Worm (Caenorhabditis elegans) whole organism, late embryonic: ENCODE measurements around the gene dhhc-4.

Source experiments
- C08G9.2 ChIP-seq: sonication (generic microtip); optimal IDR thresholded peaks from 2 replicates; lab custom pipeline; 2016; ENCODE audit warnings: mild to moderate bottlenecking, missing genetic modification characterization, moderate library complexity, missing compliant biosample characterization
- F13H6.1 ChIP-seq: sonication (generic microtip); optimal IDR thresholded peaks from 2 replicates; lab custom pipeline; 2016; ENCODE audit warnings: missing genetic modification characterization, missing compliant biosample characterization
- K02D7.2 ChIP-seq: sonication (generic microtip); optimal IDR thresholded peaks from 2 replicates; lab custom pipeline; 2017; ENCODE audit warnings: mild to moderate bottlenecking, missing genetic modification characterization, missing compliant biosample characterization
- K09A11.1 ChIP-seq: sonication (generic microtip); optimal IDR thresholded peaks from 2 replicates; lab custom pipeline; 2017; ENCODE audit warnings: antibody characterized with exemption, mild to moderate bottlenecking, missing genetic modification characterization, missing compliant biosample characterization; ENCODE audit not compliant: insufficient read depth
- T23F11.4 ChIP-seq: fragments of 200-800 bp; sonication (Bioruptor generic); optimal IDR thresholded peaks from 2 replicates; lab custom pipeline; 2018; ENCODE audit warnings: mild to moderate bottlenecking, missing genetic modification characterization, missing compliant biosample characterization
- Y22D7AL.16 ChIP-seq: sonication (generic microtip); optimal IDR thresholded peaks from 2 replicates; lab custom pipeline; 2016; ENCODE audit warnings: missing genetic modification characterization, missing compliant biosample characterization
- ahr-1 ChIP-seq: sonication (generic microtip); optimal IDR thresholded peaks from 2 replicates; lab custom pipeline; 2016; ENCODE audit warnings: missing genetic modification characterization, missing compliant biosample characterization
- ceh-18 ChIP-seq: sonication (generic microtip); optimal IDR thresholded peaks from 2 replicates; lab custom pipeline; 2016; ENCODE audit warnings: missing genetic modification characterization, missing compliant biosample characterization
- ceh-22 ChIP-seq: sonication (generic microtip); optimal IDR thresholded peaks from 2 replicates; lab custom pipeline; 2017; ENCODE audit warnings: missing biosample characterization, missing genetic modification characterization
- ceh-24 ChIP-seq: sonication (generic microtip); optimal IDR thresholded peaks from 2 replicates; lab custom pipeline; 2016; ENCODE audit warnings: mild to moderate bottlenecking, missing genetic modification characterization, missing compliant biosample characterization
- ceh-30 ChIP-seq: fragments of 150-350 bp; optimal IDR thresholded peaks from 2 replicates; lab custom pipeline; 2014; ENCODE audit warnings: missing biosample characterization, missing genetic modification characterization
- ceh-34 ChIP-seq: sonication (generic microtip); optimal IDR thresholded peaks from 2 replicates; lab custom pipeline; 2016; ENCODE audit warnings: mild to moderate bottlenecking, missing genetic modification characterization, missing compliant biosample characterization
- ceh-45 ChIP-seq: fragments of 200-800 bp; sonication (Bioruptor generic); IDR thresholded peaks from 2 replicates; pipeline ENCODE4 v1.3.6; 2022; ENCODE audit warnings: missing genetic modification reagents, missing genetic modification characterization, missing compliant biosample characterization
- ceh-9 ChIP-seq: sonication (generic microtip); optimal IDR thresholded peaks from 2 replicates; lab custom pipeline; 2016; ENCODE audit warnings: mild to moderate bottlenecking, missing genetic modification characterization, inconsistent platforms, missing compliant biosample characterization
- che-1 ChIP-seq: sonication (generic microtip); optimal IDR thresholded peaks from 2 replicates; lab custom pipeline; 2016; ENCODE audit warnings: mild to moderate bottlenecking, missing genetic modification characterization, missing compliant biosample characterization
- dmd-4 ChIP-seq: sonication (generic microtip); optimal IDR thresholded peaks from 2 replicates; lab custom pipeline; 2016; ENCODE audit warnings: borderline replicate concordance, missing genetic modification characterization, missing compliant biosample characterization
- dve-1 ChIP-seq: sonication (generic microtip); optimal IDR thresholded peaks from 2 replicates; lab custom pipeline; 2017; ENCODE audit warnings: antibody characterized with exemption, mild to moderate bottlenecking, missing genetic modification characterization, missing compliant biosample characterization
- elt-2 ChIP-seq: sonication (generic microtip); optimal IDR thresholded peaks from 2 replicates; lab custom pipeline; 2016; ENCODE audit warnings: missing genetic modification reagents, missing genetic modification characterization, missing compliant biosample characterization
- elt-4 ChIP-seq: sonication (generic microtip); optimal IDR thresholded peaks from 2 replicates; lab custom pipeline; 2016; ENCODE audit warnings: missing genetic modification characterization, missing compliant biosample characterization
- fax-1 ChIP-seq: sonication (generic microtip); optimal IDR thresholded peaks from 2 replicates; lab custom pipeline; 2016; ENCODE audit warnings: missing genotype, missing genetic modification characterization, missing compliant biosample characterization
- fkh-10 ChIP-seq: fragments of 150-350 bp; optimal IDR thresholded peaks from 2 replicates; lab custom pipeline; 2014; ENCODE audit warnings: missing biosample characterization, missing genetic modification reagents, missing genetic modification characterization
- fkh-6 ChIP-seq: sonication (generic microtip); optimal IDR thresholded peaks from 2 replicates; lab custom pipeline; 2016; ENCODE audit warnings: missing genetic modification characterization, missing compliant biosample characterization
- hlh-15 ChIP-seq: sonication (generic microtip); optimal IDR thresholded peaks from 2 replicates; lab custom pipeline; 2016; ENCODE audit warnings: missing genetic modification characterization, missing compliant biosample characterization
- hlh-30 ChIP-seq: sonication (generic microtip); optimal IDR thresholded peaks from 2 replicates; lab custom pipeline; 2017; ENCODE audit warnings: antibody characterized with exemption, missing genetic modification characterization, missing compliant biosample characterization; ENCODE audit not compliant: insufficient read depth
- hlh-8 ChIP-seq: sonication (generic microtip); optimal IDR thresholded peaks from 2 replicates; lab custom pipeline; 2016; ENCODE audit warnings: missing genotype, missing genetic modification characterization, missing compliant biosample characterization
- lin-11 ChIP-seq: fragments of 200-800 bp; sonication (Bioruptor generic); optimal IDR thresholded peaks from 2 replicates; lab custom pipeline; 2018; ENCODE audit warnings: mild to moderate bottlenecking, missing genetic modification characterization, missing compliant biosample characterization
- madf-2 ChIP-seq: sonication (generic microtip); optimal IDR thresholded peaks from 2 replicates; lab custom pipeline; 2017; ENCODE audit warnings: missing genetic modification characterization, missing compliant biosample characterization
- nfya-1 ChIP-seq: sonication (generic microtip); optimal IDR thresholded peaks from 2 replicates; lab custom pipeline; 2017; ENCODE audit warnings: missing genetic modification characterization, mild to moderate bottlenecking, missing compliant biosample characterization, antibody characterized with exemption, moderate library complexity
- nhr-11 ChIP-seq: fragments of 150-350 bp; optimal IDR thresholded peaks from 2 replicates; lab custom pipeline; 2014; ENCODE audit warnings: missing biosample characterization, missing genetic modification characterization
- npax-4 ChIP-seq: sonication (generic microtip); optimal IDR thresholded peaks from 2 replicates; lab custom pipeline; 2016; ENCODE audit warnings: missing genetic modification characterization, missing compliant biosample characterization
- pax-1 ChIP-seq: fragments of 150-350 bp; optimal IDR thresholded peaks from 2 replicates; lab custom pipeline; 2014; ENCODE audit warnings: missing biosample characterization, missing genetic modification characterization
- pha-2 ChIP-seq: sonication (generic microtip); optimal IDR thresholded peaks from 2 replicates; lab custom pipeline; 2017; ENCODE audit warnings: mild to moderate bottlenecking, missing genetic modification characterization, missing compliant biosample characterization
- pha-4 ChIP-seq: fragments of 150-350 bp; optimal IDR thresholded peaks from 2 replicates; lab custom pipeline; 2018; ENCODE audit warnings: missing biosample characterization, missing genetic modification reagents, missing genetic modification characterization
- pros-1 ChIP-seq: fragments of 150-350 bp; optimal IDR thresholded peaks from 2 replicates; lab custom pipeline; 2014; ENCODE audit warnings: missing biosample characterization, missing genetic modification reagents, missing genetic modification characterization
- rnt-1 ChIP-seq: sonication (generic microtip); optimal IDR thresholded peaks from 2 replicates; lab custom pipeline; 2016; ENCODE audit warnings: missing genetic modification characterization, missing compliant biosample characterization
- sox-4 ChIP-seq: sonication (generic microtip); optimal IDR thresholded peaks from 2 replicates; lab custom pipeline; 2017; ENCODE audit warnings: mild to moderate bottlenecking, missing genetic modification characterization, inconsistent platforms, missing compliant biosample characterization
- tbx-2 ChIP-seq: sonication (generic microtip); optimal IDR thresholded peaks from 2 replicates; lab custom pipeline; 2016; ENCODE audit warnings: missing genetic modification characterization, missing compliant biosample characterization
- ttx-3 ChIP-seq: sonication (generic microtip); optimal IDR thresholded peaks from 2 replicates; lab custom pipeline; 2016; ENCODE audit warnings: missing genetic modification reagents, missing genetic modification characterization, missing compliant biosample characterization
- unc-3 ChIP-seq, 2 experiments: fragments of 200-800 bp in 1 of 2; sonication (Bioruptor generic) in 1 of 2; sonication (generic microtip) in 1 of 2; conservative IDR thresholded peaks in 1 of 2; optimal IDR thresholded peaks in 1 of 2; 2 replicates each; pipeline versions ENCODE4 v1.3.6 to Lab custom; 2016 to 2022; ENCODE audit warnings: missing compliant biosample characterization in 2 of 2, missing genetic modification characterization in 2 of 2, missing genetic modification reagents in 1 of 2
- unc-42 ChIP-seq: sonication (generic microtip); optimal IDR thresholded peaks from 2 replicates; lab custom pipeline; 2016; ENCODE audit warnings: missing genotype, missing genetic modification characterization, missing compliant biosample characterization
- unc-55 ChIP-seq: sonication (generic microtip); optimal IDR thresholded peaks from 2 replicates; lab custom pipeline; 2017; ENCODE audit warnings: missing biosample characterization, missing genetic modification reagents, missing genetic modification characterization
- unc-86 ChIP-seq: sonication (generic microtip); optimal IDR thresholded peaks from 2 replicates; lab custom pipeline; 2016; ENCODE audit warnings: missing genetic modification characterization, missing compliant biosample characterization
- zip-5 ChIP-seq: sonication (generic microtip); optimal IDR thresholded peaks from 2 replicates; lab custom pipeline; 2016; ENCODE audit warnings: missing genetic modification characterization, missing compliant biosample characterization
- ztf-16 ChIP-seq: sonication (generic microtip); optimal IDR thresholded peaks from 2 replicates; lab custom pipeline; 2017; ENCODE audit warnings: missing genetic modification characterization, missing compliant biosample characterization

The dhhc-4 gene

DNA sequence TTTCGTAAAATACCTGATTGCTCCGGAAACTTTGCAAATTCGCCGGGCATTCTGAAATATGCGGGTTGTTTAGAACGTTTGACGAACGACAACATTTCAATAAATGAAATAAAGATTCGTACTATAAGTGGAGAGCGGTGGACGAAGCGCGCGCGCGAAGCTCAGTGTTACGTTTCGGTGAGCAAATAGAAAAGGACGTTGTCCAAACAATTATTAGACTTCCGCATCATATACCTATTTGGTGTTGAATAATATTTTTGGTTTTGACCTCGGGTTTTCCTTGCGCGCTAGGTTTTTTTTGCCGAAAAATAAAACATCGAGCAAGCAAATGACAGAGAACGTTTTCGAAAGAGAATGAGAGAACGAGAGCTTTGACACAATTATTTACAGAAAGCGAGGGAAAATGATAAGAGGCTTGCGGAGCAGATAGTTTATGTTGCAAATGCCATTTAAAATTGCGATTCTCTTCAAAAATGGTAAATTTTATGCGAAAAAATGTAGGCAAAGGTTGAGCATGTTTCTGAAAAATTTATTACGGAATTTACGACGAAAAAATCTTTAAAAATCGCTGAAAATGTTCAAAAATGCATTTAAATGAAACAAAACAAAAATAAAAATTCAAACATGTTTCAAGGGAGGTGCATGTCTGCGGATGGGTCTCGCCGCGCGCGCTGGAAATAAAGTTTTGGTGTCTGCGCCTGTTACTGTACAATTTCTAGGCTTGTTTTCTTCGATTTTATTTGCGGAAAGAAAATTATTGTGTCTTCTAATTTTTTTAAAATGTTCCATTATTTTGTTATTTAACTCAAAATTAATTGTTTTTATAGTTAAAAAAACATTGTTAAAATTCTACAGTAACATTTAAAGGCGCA is 43.3 kb upstream of the dhhc-4 start, which contains the start of the genes cyld-1 and F40F12.9:
Gene cyld-1, minus strand, starts transcription at position 51 of the 872 bp plus-strand sequence.
Gene F40F12.9, plus strand, starts transcription at position 721 of the 872 bp plus-strand sequence.
- TF ChIP-seq hlh-30 (tag; lab: Kevin White, UChicago): no peak
- no peak for TF ChIP-seq rnt-1 (tag; lab: Kevin White, UChicago)
- no peak for TF ChIP-seq pros-1
- TF ChIP-seq Y22D7AL.16: no peak
- TF ChIP-seq unc-3 (GFP tag; conservative IDR thresholded peaks at IDR 0.05; lab: Robert Waterston, UW): no peak
- TF ChIP-seq unc-3 (tag; optimal IDR thresholded peaks at IDR 0.05; lab: Kevin White, UChicago): no peak
- TF ChIP-seq ztf-16 (tag; lab: Kevin White, UChicago): no peak
- TF ChIP-seq nfya-1: no peak
- no peak for TF ChIP-seq hlh-15 (tag; lab: Kevin White, UChicago)
- no peak for TF ChIP-seq ttx-3
- TF ChIP-seq ahr-1 (tag; lab: Kevin White, UChicago): no peak
- TF ChIP-seq madf-2: no peak
- TF ChIP-seq C08G9.2 (tag; lab: Kevin White, UChicago): no peak
- TF ChIP-seq npax-4 (tag; lab: Kevin White, UChicago): no peak
- no peak for TF ChIP-seq ceh-22 (tag; lab: Kevin White, UChicago)
- no peak for TF ChIP-seq dve-1 (tag; lab: Kevin White, UChicago)
- TF ChIP-seq zip-5 (tag; lab: Kevin White, UChicago): no peak
- no peak for TF ChIP-seq elt-4
- TF ChIP-seq pha-4 (tag; lab: Kevin White, UChicago): no peak
- TF ChIP-seq, all 69 proteins: peak for 0

DNA sequence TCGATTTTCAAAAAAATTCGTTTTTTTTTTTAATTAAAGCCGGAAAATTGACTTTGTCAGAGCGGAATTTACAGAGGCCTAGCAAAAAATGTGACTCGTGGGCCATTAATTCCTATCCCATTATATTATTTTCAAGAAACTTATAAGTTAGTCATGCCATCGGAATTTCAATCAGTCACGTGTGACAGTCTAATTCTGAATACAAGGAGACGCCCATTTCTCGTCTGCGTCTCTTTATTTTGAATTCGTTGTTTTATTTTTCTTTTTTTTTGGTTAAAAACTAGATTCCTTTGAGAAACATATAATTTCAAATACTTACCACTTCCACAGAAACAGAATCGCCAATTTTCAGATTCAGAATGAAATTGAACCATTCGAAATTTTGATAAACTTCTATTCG is 41.2 kb upstream of the dhhc-4 start:
- TF ChIP-seq dve-1 (tag; lab: Kevin White, UChicago): no peak
- TF ChIP-seq ztf-16 (tag; lab: Kevin White, UChicago): no peak
- TF ChIP-seq sox-4 (tag; lab: Kevin White, UChicago): no peak
- TF ChIP-seq pros-1: no peak

DNA sequence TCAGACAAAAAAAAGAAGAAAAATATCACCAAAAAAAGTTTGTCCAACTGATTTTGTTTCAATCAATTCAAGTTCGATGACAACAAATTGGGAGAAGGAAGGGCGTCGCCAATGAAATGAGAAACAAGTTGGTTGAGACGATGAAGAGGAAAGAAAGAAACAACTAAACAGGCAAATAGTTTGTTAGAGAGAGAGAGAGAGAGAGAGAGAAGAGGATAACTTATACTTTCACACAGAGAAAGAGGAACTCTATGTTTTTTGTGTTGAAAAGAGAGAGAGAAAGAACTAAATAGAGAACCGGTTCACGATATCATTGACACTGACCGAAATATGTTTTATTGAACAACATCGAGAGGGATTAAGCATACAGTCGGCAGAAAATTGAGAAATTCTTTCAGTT is 40.0 kb upstream of the dhhc-4 start:
- no peak for TF ChIP-seq F13H6.1 (tag; lab: Kevin White, UChicago)
- no peak for TF ChIP-seq ahr-1 (tag; lab: Kevin White, UChicago)
- TF ChIP-seq fax-1 (tag; lab: Kevin White, UChicago): no peak
- no peak for TF ChIP-seq C08G9.2 (tag; lab: Kevin White, UChicago)
- no peak for TF ChIP-seq ceh-45
- no peak for TF ChIP-seq hlh-8
- no peak for TF ChIP-seq dve-1 (tag; lab: Kevin White, UChicago)
- no peak for TF ChIP-seq unc-55 (GFP tag; lab: Kevin White, UChicago)
- TF ChIP-seq T23F11.4: no peak
- TF ChIP-seq fkh-6: no peak
- TF ChIP-seq tbx-2 (tag; lab: Kevin White, UChicago): no peak
- TF ChIP-seq ceh-34 (tag; lab: Kevin White, UChicago): no peak
- no peak for TF ChIP-seq fkh-10 (GFP tag; lab: Kevin White, UChicago)
- no peak for TF ChIP-seq ceh-24 (tag; lab: Kevin White, UChicago)
- TF ChIP-seq K09A11.1: no peak
- TF ChIP-seq nhr-11 (tag; lab: Kevin White, UChicago): no peak
- no peak for TF ChIP-seq elt-2

DNA sequence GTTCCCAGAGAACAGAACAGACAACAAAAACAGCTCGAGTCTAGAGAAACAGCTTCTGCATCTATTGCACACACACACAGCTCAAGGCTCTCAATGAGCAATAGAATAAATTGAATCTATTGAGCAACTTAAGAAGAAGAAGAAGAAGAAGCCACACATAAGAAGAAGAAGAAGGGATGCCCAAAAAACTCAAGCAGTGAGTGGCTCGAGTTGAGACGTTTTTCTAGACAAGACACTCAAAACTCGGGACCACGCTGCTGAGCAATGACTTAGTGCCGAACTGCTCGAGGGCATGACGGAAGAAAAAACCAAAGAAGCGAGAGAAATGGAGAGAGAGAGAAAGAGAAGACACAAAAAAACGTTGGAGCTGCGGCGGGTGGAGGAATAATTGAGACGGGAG is 37.7 kb upstream of the dhhc-4 start:
- TF ChIP-seq ceh-22 (tag; lab: Kevin White, UChicago): no peak
- peak; percentile 23 for TF ChIP-seq ceh-18 (tag; lab: Kevin White, UChicago)
- no peak for TF ChIP-seq che-1 (tag; lab: Kevin White, UChicago)
- TF ChIP-seq C08G9.2 (tag; lab: Kevin White, UChicago): peak; percentile 10
- TF ChIP-seq pha-2 (tag; lab: Kevin White, UChicago): no peak
- TF ChIP-seq nhr-11 (tag; lab: Kevin White, UChicago): no peak
- TF ChIP-seq dmd-4: no peak
- no peak for TF ChIP-seq fax-1 (tag; lab: Kevin White, UChicago)
- no peak for TF ChIP-seq sox-4 (tag; lab: Kevin White, UChicago)
- TF ChIP-seq unc-86 (tag; lab: Kevin White, UChicago): no peak
- peak; percentile 85 for TF ChIP-seq unc-42 (tag; lab: Kevin White, UChicago)
- TF ChIP-seq K02D7.2 (tag; lab: Kevin White, UChicago): no peak
- TF ChIP-seq T23F11.4: no peak
- no peak for TF ChIP-seq K09A11.1
- TF ChIP-seq Y22D7AL.16: no peak
- no peak for TF ChIP-seq pax-1 (tag; lab: Kevin White, UChicago)
- no peak for TF ChIP-seq elt-4
- TF ChIP-seq lin-11: no peak
- no peak for TF ChIP-seq ztf-16 (tag; lab: Kevin White, UChicago)
- no peak for TF ChIP-seq F13H6.1 (tag; lab: Kevin White, UChicago)
- no peak for TF ChIP-seq ceh-9 (tag; lab: Kevin White, UChicago)
- no peak for TF ChIP-seq ceh-30
